Worm (Caenorhabditis elegans) whole organism, late embryonic: ENCODE data around the gene Y11D7A.8.

Experiments used
- C08G9.2 ChIP-seq: sonication (generic microtip); optimal IDR thresholded peaks from 2 replicates; lab custom pipeline; 2016; ENCODE audit warnings: mild to moderate bottlenecking, missing genetic modification characterization, moderate library complexity, missing compliant biosample characterization
- F13H6.1 ChIP-seq: sonication (generic microtip); optimal IDR thresholded peaks from 2 replicates; lab custom pipeline; 2016; ENCODE audit warnings: missing genetic modification characterization, missing compliant biosample characterization
- ceh-34 ChIP-seq: sonication (generic microtip); optimal IDR thresholded peaks from 2 replicates; lab custom pipeline; 2016; ENCODE audit warnings: mild to moderate bottlenecking, missing genetic modification characterization, missing compliant biosample characterization
- elt-2 ChIP-seq: sonication (generic microtip); optimal IDR thresholded peaks from 2 replicates; lab custom pipeline; 2016; ENCODE audit warnings: missing genetic modification reagents, missing genetic modification characterization, missing compliant biosample characterization
- hlh-13 ChIP-seq: fragments of 200-800 bp; sonication (Bioruptor generic); optimal IDR thresholded peaks from 2 replicates; lab custom pipeline; 2018; ENCODE audit warnings: mild to moderate bottlenecking, missing genetic modification characterization, missing compliant biosample characterization
- hlh-30 ChIP-seq: sonication (generic microtip); optimal IDR thresholded peaks from 2 replicates; lab custom pipeline; 2017; ENCODE audit warnings: antibody characterized with exemption, missing genetic modification characterization, missing compliant biosample characterization; ENCODE audit not compliant: insufficient read depth
- pat-9 ChIP-seq: fragments of 200-800 bp; sonication (Bioruptor generic); optimal IDR thresholded peaks from 2 replicates; lab custom pipeline; 2018; ENCODE audit warnings: mild to moderate bottlenecking, missing genetic modification characterization, moderate library complexity, missing compliant biosample characterization
- tbx-2 ChIP-seq: sonication (generic microtip); optimal IDR thresholded peaks from 2 replicates; lab custom pipeline; 2016; ENCODE audit warnings: missing genetic modification characterization, missing compliant biosample characterization
- unc-55 ChIP-seq: sonication (generic microtip); optimal IDR thresholded peaks from 2 replicates; lab custom pipeline; 2017; ENCODE audit warnings: missing biosample characterization, missing genetic modification reagents, missing genetic modification characterization

DNA sequence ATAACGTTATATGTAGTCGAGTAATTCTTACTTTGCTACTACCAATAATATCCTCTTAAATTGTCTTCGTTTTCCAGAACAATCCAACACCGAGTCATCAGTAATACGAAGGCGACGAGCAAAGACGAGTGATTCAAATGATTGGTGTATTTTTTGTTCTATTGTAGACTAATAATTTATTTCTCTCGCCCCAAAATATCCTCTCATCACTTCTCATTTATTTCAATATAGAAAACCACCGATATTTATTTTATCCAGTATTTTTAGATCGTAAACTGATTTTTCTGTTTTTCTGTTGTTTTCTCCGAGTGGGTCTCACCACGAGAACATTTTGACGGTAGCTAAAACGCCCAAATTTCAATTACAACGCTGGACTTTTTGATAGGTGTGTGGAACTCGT, 23.5 kb upstream of the Y11D7A.8 start:
- no peak for TF ChIP-seq F13H6.1
- TF ChIP-seq pat-9 (tag; lab: Kevin White, UChicago), result no peak
- TF ChIP-seq tbx-2, result no peak
- no peak for TF ChIP-seq hlh-30 (tag; lab: Kevin White, UChicago)
- TF ChIP-seq ceh-34 (tag; lab: Kevin White, UChicago), result no peak
- TF ChIP-seq hlh-13 (GFP tag; lab: Kevin White, UChicago), result no peak
- TF ChIP-seq unc-55, result no peak
- no peak for TF ChIP-seq C08G9.2 (tag; lab: Kevin White, UChicago)
- no peak for TF ChIP-seq elt-2
